Worm (Caenorhabditis elegans) whole organism, L4/young adult: ENCODE data around the gene K10G6.9.

Experiments used
- W03F9.2 ChIP-seq: fragments of 150-350 bp; optimal IDR thresholded peaks from 2 replicates; lab custom pipeline; 2014; ENCODE audit warnings: missing biosample characterization, missing genetic modification characterization
- dao-5 ChIP-seq: sonication (generic microtip); optimal IDR thresholded peaks from 2 replicates; lab custom pipeline; 2016; ENCODE audit warnings: missing genotype, missing genetic modification characterization, moderate library complexity, missing compliant biosample characterization

DNA sequence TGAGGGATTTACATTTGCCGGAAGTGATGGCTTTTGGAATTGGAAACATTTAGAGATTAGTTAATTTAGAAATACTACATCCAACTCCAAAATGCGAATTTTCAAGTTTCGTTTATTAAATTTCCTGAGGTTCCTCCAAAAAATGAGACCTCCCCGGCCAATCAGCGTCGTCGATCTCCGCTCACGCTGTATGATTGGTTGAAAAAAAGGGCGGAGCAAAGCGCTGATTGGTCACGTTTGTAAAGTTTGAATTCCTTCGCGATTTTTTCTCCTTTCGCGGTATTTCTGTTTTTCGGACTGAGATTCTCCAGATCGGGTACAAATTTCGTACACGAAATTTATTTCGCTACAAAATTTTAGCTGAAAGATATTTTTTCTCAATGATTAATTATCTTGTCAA is 24.7 kb upstream of the K10G6.9 start:
- no peak for TF ChIP-seq dao-5 (tag; lab: Kevin White, UChicago)
- no peak for TF ChIP-seq W03F9.2
